Worm (Caenorhabditis elegans) whole organism, L4 larva: Measurements from ENCODE around the gene inx-3.
A peak's percentile ranks its signal among the peaks of the same experiment; 100 is the strongest.

ENCODE experiments used
- F26F4.8 ChIP-seq: fragments of 200-800 bp; sonication (Bioruptor generic); conservative IDR thresholded peaks from 2 replicates; pipeline ENCODE4 v1.3.6; 2022; ENCODE audit warnings: missing genetic modification characterization, missing compliant biosample characterization
- F37D6.2 ChIP-seq: sonication (generic microtip); optimal IDR thresholded peaks from 2 replicates; lab custom pipeline; 2016; ENCODE audit warnings: mild to moderate bottlenecking, missing genetic modification characterization, missing compliant biosample characterization
- F49E8.2 ChIP-seq: sonication (generic microtip); optimal IDR thresholded peaks from 2 replicates; lab custom pipeline; 2016; ENCODE audit warnings: missing compliant biosample characterization, mild to moderate bottlenecking, missing genetic modification characterization, borderline replicate concordance
- R02D3.7 ChIP-seq: fragments of 150-350 bp; sonication (generic microtip); optimal IDR thresholded peaks from 3 replicates; lab custom pipeline; 2014; ENCODE audit warnings: missing biosample characterization, missing genetic modification characterization
- T20F7.1 ChIP-seq: fragments of 200-800 bp; sonication (Bioruptor generic); optimal IDR thresholded peaks from 2 replicates; lab custom pipeline; 2018; ENCODE audit warnings: mild to moderate bottlenecking, missing genetic modification characterization, missing compliant biosample characterization
- T26A8.4 ChIP-seq: fragments of 200-800 bp; sonication (Bioruptor generic); IDR thresholded peaks from 2 replicates; pipeline ENCODE4 v1.3.6; 2022; ENCODE audit warnings: missing genetic modification characterization, missing compliant biosample characterization
- Y105C5A.15 ChIP-seq: fragments of 200-800 bp; sonication (Bioruptor generic); IDR thresholded peaks from 2 replicates; pipeline ENCODE4 v1.3.6; 2022; ENCODE audit warnings: missing genetic modification characterization, missing compliant biosample characterization
- ZK337.2 ChIP-seq: fragments of 200-800 bp; sonication (Bioruptor generic); IDR thresholded peaks from 2 replicates; pipeline ENCODE4 v1.3.6; 2022; ENCODE audit warnings: missing genetic modification reagents, missing genetic modification characterization, missing compliant biosample characterization
- ZK546.5 ChIP-seq, 2 experiments: sonication (generic microtip); optimal IDR thresholded peaks; 2 replicates each; lab custom pipeline; 2017; ENCODE audit warnings: missing biosample characterization in 2 of 2, missing genetic modification characterization in 2 of 2
- aha-1 ChIP-seq: fragments of 150-350 bp; peaks from one replicate; lab custom pipeline; 2014; ENCODE audit warnings: missing biosample characterization, missing genetic modification characterization
- aly-2 ChIP-seq: sonication (generic microtip); optimal IDR thresholded peaks from 2 replicates; lab custom pipeline; 2018; ENCODE audit warnings: missing biosample characterization, missing genetic modification characterization
- attf-4 ChIP-seq: sonication (generic microtip); optimal IDR thresholded peaks from 3 replicates; lab custom pipeline; 2017; ENCODE audit warnings: missing biosample characterization, missing genetic modification characterization
- ces-1 ChIP-seq: fragments of 150-350 bp; sonication (generic microtip); optimal IDR thresholded peaks from 4 replicates; lab custom pipeline; 2014; ENCODE audit warnings: missing biosample characterization, missing genetic modification reagents, missing genetic modification characterization
- daf-12 ChIP-seq: fragments of 150-350 bp; optimal IDR thresholded peaks from 2 replicates; lab custom pipeline; 2014; ENCODE audit warnings: missing biosample characterization, missing genetic modification reagents, missing genetic modification characterization
- dmd-6 ChIP-seq: fragments of 200-800 bp; sonication (Bioruptor generic); IDR thresholded peaks from 2 replicates; pipeline ENCODE4 v1.3.6; 2022; ENCODE audit warnings: missing genetic modification reagents, missing genetic modification characterization, missing compliant biosample characterization
- dmd-9 ChIP-seq: fragments of 200-800 bp; sonication (Bioruptor generic); IDR thresholded peaks from 2 replicates; pipeline ENCODE4 v1.3.6; 2022; ENCODE audit warnings: missing genetic modification reagents, missing genetic modification characterization, missing compliant biosample characterization
- dpl-1 ChIP-seq: fragments of 150-350 bp; optimal IDR thresholded peaks from 2 replicates; lab custom pipeline; 2014; ENCODE audit warnings: missing biosample characterization, missing genetic modification reagents, missing genetic modification characterization
- egl-27 ChIP-seq: sonication (generic microtip); optimal IDR thresholded peaks from 3 replicates; lab custom pipeline; 2017; ENCODE audit warnings: missing biosample characterization, missing genetic modification reagents, missing genetic modification characterization
- egl-43 ChIP-seq: fragments of 200-800 bp; sonication (Bioruptor generic); IDR thresholded peaks from 2 replicates; pipeline ENCODE4 v1.3.6; 2022; ENCODE audit warnings: missing genetic modification reagents, missing genetic modification characterization, missing compliant biosample characterization
- fos-1 ChIP-seq: fragments of 150-350 bp; optimal IDR thresholded peaks from 2 replicates; lab custom pipeline; 2014; ENCODE audit warnings: missing biosample characterization, missing genetic modification characterization
- hif-1 ChIP-seq, 2 experiments: sonication (generic microtip); optimal IDR thresholded peaks; 2 replicates each; lab custom pipeline; 2016 to 2017; ENCODE audit warnings: missing compliant biosample characterization in 2 of 2, missing genetic modification characterization in 2 of 2, missing genetic modification reagents in 2 of 2, missing genotype in 2 of 2, mild to moderate bottlenecking in 1 of 2
- hlh-11 ChIP-seq: fragments of 200-800 bp; sonication (Bioruptor generic); optimal IDR thresholded peaks from 2 replicates; lab custom pipeline; 2018; ENCODE audit warnings: mild to moderate bottlenecking, missing genetic modification characterization, missing compliant biosample characterization
- hmg-1.1 ChIP-seq: fragments of 200-800 bp; sonication (Bioruptor generic); IDR thresholded peaks from 2 replicates; pipeline ENCODE4 v1.3.6; 2022; ENCODE audit warnings: missing genetic modification reagents, missing genetic modification characterization, missing compliant biosample characterization
- jun-1 ChIP-seq: fragments of 150-350 bp; optimal IDR thresholded peaks from 2 replicates; lab custom pipeline; 2014; ENCODE audit warnings: missing biosample characterization, missing genetic modification reagents, missing genetic modification characterization
- lin-15B ChIP-seq: fragments of 150-350 bp; sonication (generic microtip); optimal IDR thresholded peaks from 3 replicates; lab custom pipeline; 2014; ENCODE audit warnings: missing biosample characterization, missing genetic modification characterization
- lin-39 ChIP-seq: fragments of 150-350 bp; optimal IDR thresholded peaks from 2 replicates; lab custom pipeline; 2014; ENCODE audit warnings: missing biosample characterization, missing genetic modification reagents, missing genetic modification characterization
- lir-3 ChIP-seq: sonication (generic microtip); optimal IDR thresholded peaks from 2 replicates; lab custom pipeline; 2016; ENCODE audit warnings: mild to moderate bottlenecking, missing genetic modification characterization, missing compliant biosample characterization
- lsy-2 ChIP-seq, 2 experiments: fragments of 150-350 bp in 1 of 2; sonication (generic microtip) in 1 of 2; optimal IDR thresholded peaks; 2 replicates each; lab custom pipeline; 2014 to 2017; ENCODE audit warnings: missing biosample characterization in 2 of 2, missing genetic modification characterization in 2 of 2
- mdl-1 ChIP-seq, 2 experiments: fragments of 150-350 bp in 1 of 2; sonication (generic microtip) in 1 of 2; optimal IDR thresholded peaks; 2 replicates each; lab custom pipeline; 2014 to 2017; ENCODE audit warnings: missing biosample characterization in 2 of 2, missing genetic modification characterization in 2 of 2
- mdt-29 ChIP-seq: fragments of 200-800 bp; sonication (Bioruptor generic); IDR thresholded peaks from 2 replicates; pipeline ENCODE4 v1.3.6; 2022; ENCODE audit warnings: missing genetic modification reagents, missing genetic modification characterization, missing compliant biosample characterization
- mxl-3 ChIP-seq: fragments of 200-800 bp; sonication (Bioruptor generic); optimal IDR thresholded peaks from 2 replicates; lab custom pipeline; 2018; ENCODE audit warnings: mild to moderate bottlenecking, missing genetic modification characterization, missing compliant biosample characterization
- nhr-42 ChIP-seq: fragments of 200-800 bp; sonication (Bioruptor generic); IDR thresholded peaks from 2 replicates; pipeline ENCODE4 v1.3.6; 2022; ENCODE audit warnings: missing genetic modification characterization, missing compliant biosample characterization
- nhr-48 ChIP-seq: sonication (generic microtip); optimal IDR thresholded peaks from 2 replicates; lab custom pipeline; 2016; ENCODE audit warnings: mild to moderate bottlenecking, missing genetic modification characterization, missing compliant biosample characterization
- nhr-77 ChIP-seq: fragments of 150-350 bp; optimal IDR thresholded peaks from 2 replicates; lab custom pipeline; 2014; ENCODE audit warnings: missing biosample characterization, missing genetic modification characterization
- pha-4 ChIP-seq, 2 experiments: fragments of 150-350 bp in 1 of 2; fragments of 200-800 bp in 1 of 2; sonication (Bioruptor generic) in 1 of 2; IDR thresholded peaks in 1 of 2; optimal IDR thresholded peaks in 1 of 2; 2 replicates each; pipeline versions ENCODE4 v1.3.6 to Lab custom; 2014 to 2022; ENCODE audit warnings: missing genetic modification characterization in 2 of 2, missing genetic modification reagents in 2 of 2, missing biosample characterization in 1 of 2, missing compliant biosample characterization in 1 of 2
- sdz-12 ChIP-seq: fragments of 200-800 bp; sonication (Bioruptor generic); optimal IDR thresholded peaks from 2 replicates; lab custom pipeline; 2018; ENCODE audit warnings: mild to moderate bottlenecking, missing genetic modification characterization, missing compliant biosample characterization
- set-16 ChIP-seq: fragments of 200-800 bp; sonication (Bioruptor generic); IDR thresholded peaks from 2 replicates; pipeline ENCODE4 v1.3.6; 2022; ENCODE audit warnings: missing genetic modification reagents, missing genetic modification characterization, missing compliant biosample characterization
- skn-1 ChIP-seq: fragments of 150-350 bp; optimal IDR thresholded peaks from 2 replicates; lab custom pipeline; 2014; ENCODE audit warnings: missing biosample characterization, missing genetic modification characterization
- spr-1 ChIP-seq: sonication (generic microtip); optimal IDR thresholded peaks from 2 replicates; lab custom pipeline; 2016; ENCODE audit warnings: mild to moderate bottlenecking, missing genetic modification characterization, missing compliant biosample characterization
- unc-62 ChIP-seq, 3 experiments: fragments of 150-350 bp in 1 of 3; sonication (generic microtip); optimal IDR thresholded peaks in 2 of 3; peaks in 1 of 3; 1 replicate in 1 of 3; 2 replicates in 2 of 3; lab custom pipeline; 2014 to 2017; ENCODE audit warnings: missing biosample characterization in 3 of 3, missing genetic modification characterization in 3 of 3, missing genetic modification reagents in 3 of 3, missing genotype in 1 of 3
- zag-1 ChIP-seq: fragments of 150-350 bp; optimal IDR thresholded peaks from 2 replicates; lab custom pipeline; 2014; ENCODE audit warnings: missing biosample characterization, missing genetic modification characterization
- zip-11 ChIP-seq: fragments of 200-800 bp; sonication (Bioruptor generic); IDR thresholded peaks from 2 replicates; pipeline ENCODE4 v1.3.6; 2022; ENCODE audit warnings: missing genetic modification characterization, missing compliant biosample characterization
- zip-2 ChIP-seq: fragments of 150-350 bp; optimal IDR thresholded peaks from 2 replicates; lab custom pipeline; 2014; ENCODE audit warnings: missing biosample characterization, missing genetic modification characterization

inx-3 gene

ce11 chrX:5976206-5976960, 19.6 kb upstream of the inx-3 start (continued):
- 0 out of 2 replicates have a peak, but pooled peaks have one; percentile 42 for TF ChIP-seq egl-43 (GFP tag; lab: Robert Waterston, UW)
- TF ChIP-seq zip-11 (GFP tag; lab: Robert Waterston, UW): no peak
- TF ChIP-seq fos-1 (tag; lab: Kevin White, UChicago): no peak
- TF ChIP-seq mxl-3: no peak
- no peak for TF ChIP-seq aly-2 (tag; lab: Kevin White, UChicago)
- no peak for TF ChIP-seq F49E8.2 (tag; lab: Kevin White, UChicago)
- peak; percentile 24; the same call in 1 of the 2 replicates for TF ChIP-seq pha-4 (GFP tag; IDR thresholded peaks at IDR 0.05; lab: Robert Waterston, UW)
- TF ChIP-seq pha-4 (tag; optimal IDR thresholded peaks at IDR 0.05; lab: Kevin White, UChicago): no peak
- no peak for TF ChIP-seq ZK337.2 (GFP tag; lab: Robert Waterston, UW)
- TF ChIP-seq dmd-6 (GFP tag; lab: Robert Waterston, UW): no peak
- TF ChIP-seq zip-2 (tag; lab: Kevin White, UChicago): no peak
- TF ChIP-seq nhr-48 (tag; lab: Kevin White, UChicago): peak; percentile 2
- TF ChIP-seq sdz-12 (GFP tag; lab: Kevin White, UChicago): no peak
- TF ChIP-seq lir-3 (tag; lab: Kevin White, UChicago): no peak
- peak; percentile 39; the same call in 1 of the 2 replicates for TF ChIP-seq hmg-1.1 (GFP tag; lab: Robert Waterston, UW)
- no peak for TF ChIP-seq nhr-77 (tag; lab: Kevin White, UChicago)
- peak; percentile 83 for TF ChIP-seq aha-1 (tag; lab: Kevin White, UChicago)
- no peak for TF ChIP-seq T20F7.1
- TF ChIP-seq skn-1 (tag; lab: Kevin White, UChicago): no peak
- peak; percentile 53 for TF ChIP-seq F37D6.2
- no peak for TF ChIP-seq unc-62 (GFP tag; optimal IDR thresholded peaks at IDR 0.05 in 1 of 2; lab: Kevin White, UChicago)
- no peak for TF ChIP-seq unc-62 (tag; optimal IDR thresholded peaks at IDR 0.05; lab: Kevin White, UChicago)
- no peak for TF ChIP-seq T26A8.4 (GFP tag; lab: Robert Waterston, UW)
- no peak for TF ChIP-seq ZK546.5 (tag; optimal IDR thresholded peaks at IDR 0.05; lab: Kevin White, UChicago)
- no peak for TF ChIP-seq Y105C5A.15 (GFP tag; lab: Robert Waterston, UW)
- TF ChIP-seq hlh-11: peak; percentile 31
- TF ChIP-seq dmd-9 (GFP tag; lab: Robert Waterston, UW): no peak
- TF ChIP-seq set-16: peak; percentile 86
- TF ChIP-seq mdl-1 (tag; optimal IDR thresholded peaks at IDR 0.05; lab: Kevin White, UChicago): no peak
- no peak for TF ChIP-seq egl-27

DNA sequence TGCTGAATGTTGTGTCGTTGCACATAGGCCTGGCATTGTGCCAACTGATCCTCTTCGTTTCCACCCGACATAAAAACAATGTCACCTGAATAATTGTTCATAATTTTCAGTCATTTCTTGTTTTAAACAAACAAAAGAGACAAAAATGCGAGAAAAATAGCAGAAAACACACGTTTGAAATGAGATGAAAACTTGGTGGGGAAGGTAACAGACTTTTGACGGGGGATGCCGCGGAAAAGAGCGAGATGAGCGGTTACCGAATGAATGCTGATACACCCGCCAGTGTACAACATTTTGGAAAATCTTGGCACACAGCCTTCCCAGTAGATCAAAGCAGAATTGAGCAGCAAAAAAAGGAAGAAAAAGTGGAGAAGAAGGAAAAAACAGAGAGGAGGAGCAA, 18.2 kb upstream of the inx-3 start, which contains the start of gene kin-2:
kin-2 (minus strand) TSS at position 101 of the 400 bp plus-strand sequence.
- TF ChIP-seq nhr-42 (GFP tag; lab: Robert Waterston, UW) (no peak), jun-1 (tag; lab: Kevin White, UChicago) (no peak), Y105C5A.15 (GFP tag; lab: Robert Waterston, UW) (no peak), lin-15B (tag; lab: Kevin White, UChicago) (no peak), R02D3.7 (tag; lab: Kevin White, UChicago) (no peak), lin-39 (tag; lab: Kevin White, UChicago) (no peak), F49E8.2 (tag; lab: Kevin White, UChicago) (no peak), spr-1 (tag; lab: Kevin White, UChicago) (no peak), F26F4.8 (no peak), daf-12 (tag; lab: Kevin White, UChicago) (no peak), attf-4 (tag; lab: Kevin White, UChicago) (no peak), mxl-3 (no peak), dpl-1 (GFP tag; lab: Kevin White, UChicago) (no peak), hif-1 (tag; optimal IDR thresholded peaks at IDR 0.05; lab: Kevin White, UChicago) (no peak), mdt-29 (GFP tag; lab: Robert Waterston, UW) (no peak), ces-1 (GFP tag; lab: Kevin White, UChicago) (no peak), ZK337.2 (GFP tag; lab: Robert Waterston, UW) (no peak), zag-1 (no peak), lsy-2 (tag; optimal IDR thresholded peaks at IDR 0.05; lab: Kevin White, UChicago) (no peak)
